Fruit fly (Drosophila melanogaster) whole organism, wandering third instar larva: Measurements from ENCODE around the gene GluRIIA.
A peak's percentile ranks its signal among the peaks of the same experiment; 100 is the strongest.

Source experiments
- Abd-B ChIP-seq: fragments of >200 bp; optimal IDR thresholded peaks from 2 replicates; lab custom pipeline; 2017; ENCODE audit warnings: missing biosample characterization, missing genetic modification characterization
- CG32264 ChIP-seq: fragments of 200-800 bp; sonication (Bioruptor generic); optimal IDR thresholded peaks from 2 replicates; lab custom pipeline; 2016; ENCODE audit warnings: missing biosample characterization, missing genetic modification characterization
- CG9705 ChIP-seq: fragments of 200-800 bp; sonication (Bioruptor generic); optimal IDR thresholded peaks from 2 replicates; lab custom pipeline; 2018; ENCODE audit warnings: missing biosample characterization, mild to moderate bottlenecking, missing genetic modification characterization
- CrebA ChIP-seq: fragments of 200-800 bp; sonication (Bioruptor generic); optimal IDR thresholded peaks from 2 replicates; lab custom pipeline; 2016; ENCODE audit warnings: missing biosample characterization, mild to moderate bottlenecking, missing genetic modification characterization, borderline replicate concordance
- Dfd ChIP-seq: fragments of >200 bp; optimal IDR thresholded peaks from 2 replicates; lab custom pipeline; 2017; ENCODE audit warnings: missing biosample characterization, missing genetic modification characterization
- Dif ChIP-seq: fragments of 200-275, 200-300 bp; sonication (Bioruptor generic); optimal IDR thresholded peaks from 2 replicates; lab custom pipeline; 2018; ENCODE audit warnings: missing biosample characterization, missing genetic modification characterization; ENCODE audit not compliant: partially characterized antibody
- GATAd ChIP-seq: sonication (Bioruptor generic); optimal IDR thresholded peaks from 2 replicates; lab custom pipeline; 2016; ENCODE audit warnings: missing biosample characterization, missing genetic modification characterization
- HLH106 ChIP-seq: fragments of 200-800 bp; optimal IDR thresholded peaks from 3 replicates; lab custom pipeline; 2019; ENCODE audit warnings: missing biosample characterization, mild to moderate bottlenecking, missing genetic modification characterization, moderate library complexity
- Hnf4 ChIP-seq: fragments of 200-800 bp; sonication (Bioruptor generic); optimal IDR thresholded peaks from 2 replicates; lab custom pipeline; 2016; ENCODE audit warnings: missing biosample characterization, mild to moderate bottlenecking, missing genetic modification characterization
- Hr78 ChIP-seq: fragments of >200 bp; optimal IDR thresholded peaks from 2 replicates; lab custom pipeline; 2017; ENCODE audit warnings: missing biosample characterization, missing genetic modification characterization
- Hr83 ChIP-seq: fragments of 200-300 bp; sonication (Bioruptor generic); optimal IDR thresholded peaks from 2 replicates; lab custom pipeline; 2016; ENCODE audit warnings: missing biosample characterization, mild to moderate bottlenecking, missing genetic modification characterization, moderate library complexity; ENCODE audit not compliant: poor library complexity, severe bottlenecking
- Jra ChIP-seq: sonication (Bioruptor generic); optimal IDR thresholded peaks from 2 replicates; lab custom pipeline; 2016; ENCODE audit warnings: missing biosample characterization, missing genetic modification characterization
- Mio ChIP-seq: sonication (Bioruptor generic); optimal IDR thresholded peaks from 2 replicates; lab custom pipeline; 2016; ENCODE audit warnings: missing biosample characterization, missing genetic modification characterization
- Myc ChIP-seq: fragments of >200 bp; optimal IDR thresholded peaks from 2 replicates; lab custom pipeline; 2017
- N ChIP-seq: fragments of >200 bp; optimal IDR thresholded peaks from 2 replicates; lab custom pipeline; 2018; ENCODE audit warnings: missing biosample characterization, missing external identifiers, missing genetic modification characterization
- OdsH ChIP-seq: fragments of 200-800 bp; sonication (Bioruptor generic); optimal IDR thresholded peaks from 2 replicates; lab custom pipeline; 2016; ENCODE audit warnings: missing biosample characterization, mild to moderate bottlenecking, missing genetic modification characterization
- Rel ChIP-seq, 2 experiments: fragments of 200-800 bp; sonication (Bioruptor generic) in 1 of 2; optimal IDR thresholded peaks; 2 replicates in 1 of 2; 3 replicates in 1 of 2; lab custom pipeline; 2016 to 2019; ENCODE audit warnings: mild to moderate bottlenecking in 2 of 2, missing biosample characterization in 2 of 2, missing genetic modification characterization in 2 of 2, moderate library complexity in 1 of 2
- Sp1 ChIP-seq: fragments of 200-800 bp; sonication (Bioruptor generic); optimal IDR thresholded peaks from 3 replicates; lab custom pipeline; 2019; ENCODE audit warnings: missing biosample characterization, mild to moderate bottlenecking, missing genetic modification characterization, moderate library complexity
- Vsx2 ChIP-seq: fragments of 200-300, 225-300 bp; sonication (Bioruptor generic); optimal IDR thresholded peaks from 2 replicates; lab custom pipeline; 2018; ENCODE audit warnings: missing biosample characterization, missing genetic modification characterization; ENCODE audit not compliant: partially characterized antibody
- br ChIP-seq: fragments of 200-800 bp; sonication (Bioruptor generic); optimal IDR thresholded peaks from 2 replicates; lab custom pipeline; 2016; ENCODE audit warnings: missing biosample characterization, missing genetic modification characterization
- brk ChIP-seq: fragments of 200-800 bp; sonication (Bioruptor generic); optimal IDR thresholded peaks from 2 replicates; lab custom pipeline; 2016; ENCODE audit warnings: missing biosample characterization, mild to moderate bottlenecking, missing genetic modification characterization
- dl ChIP-seq, 2 experiments: fragments of 175-275, 200-275 bp in 1 of 2; fragments of 200-275 bp in 1 of 2; sonication (Bioruptor generic); optimal IDR thresholded peaks; lab custom pipeline; 2018; ENCODE audit warnings: mild to moderate bottlenecking in 2 of 2, missing biosample characterization in 2 of 2, missing genetic modification characterization in 2 of 2, moderate library complexity in 2 of 2; ENCODE audit not compliant: partially characterized antibody in 2 of 2, insufficient read depth in 1 of 2
- dmrt93B ChIP-seq: fragments of 200-800 bp; sonication (Bioruptor generic); optimal IDR thresholded peaks from 2 replicates; lab custom pipeline; 2018; ENCODE audit warnings: missing biosample characterization, mild to moderate bottlenecking, missing genetic modification characterization
- dsf ChIP-seq: sonication (Bioruptor generic); optimal IDR thresholded peaks from 2 replicates; lab custom pipeline; 2016; ENCODE audit warnings: missing biosample characterization, missing genetic modification characterization, borderline replicate concordance
- ey ChIP-seq: fragments of 200-800 bp; sonication (Bioruptor generic); optimal IDR thresholded peaks from 2 replicates; lab custom pipeline; 2016; ENCODE audit warnings: missing biosample characterization, missing genetic modification characterization
- foxo ChIP-seq, 2 experiments: fragments of 200-800 bp; sonication (Bioruptor generic); optimal IDR thresholded peaks; 2 replicates in 1 of 2; 3 replicates in 1 of 2; lab custom pipeline; 2016 to 2017; ENCODE audit warnings: missing biosample characterization in 2 of 2, missing genetic modification characterization in 2 of 2
- fru ChIP-seq: fragments of 200-800 bp; sonication (Bioruptor generic); optimal IDR thresholded peaks from 3 replicates; lab custom pipeline; 2016; ENCODE audit warnings: missing biosample characterization, mild to moderate bottlenecking, missing genetic modification characterization
- h ChIP-seq: fragments of 200-800 bp; sonication (Bioruptor generic); optimal IDR thresholded peaks from 3 replicates; lab custom pipeline; 2016; ENCODE audit warnings: missing biosample characterization, mild to moderate bottlenecking, missing genetic modification characterization
- jim ChIP-seq: fragments of 175-275, 200-325 bp; sonication (Bioruptor generic); optimal IDR thresholded peaks from 2 replicates; lab custom pipeline; 2016; ENCODE audit warnings: missing biosample characterization, mild to moderate bottlenecking, missing genetic modification characterization
- lola ChIP-seq: fragments of >200 bp; optimal IDR thresholded peaks from 2 replicates; lab custom pipeline; 2017; ENCODE audit warnings: missing biosample characterization, missing genetic modification characterization
- pan ChIP-seq: fragments of >200 bp; optimal IDR thresholded peaks from 2 replicates; lab custom pipeline; 2017
- psq ChIP-seq: fragments of 200-800 bp; sonication (Bioruptor generic); optimal IDR thresholded peaks from 3 replicates; lab custom pipeline; 2017; ENCODE audit warnings: missing biosample characterization, mild to moderate bottlenecking, missing genetic modification characterization, moderate library complexity
- rgr ChIP-seq: fragments of 200-800 bp; sonication (Bioruptor generic); optimal IDR thresholded peaks from 3 replicates; lab custom pipeline; 2016; ENCODE audit warnings: missing biosample characterization, mild to moderate bottlenecking, missing genetic modification characterization
- sage ChIP-seq: fragments of 200-800 bp; sonication (Bioruptor generic); optimal IDR thresholded peaks from 2 replicates; lab custom pipeline; 2016; ENCODE audit warnings: missing biosample characterization, mild to moderate bottlenecking, missing genetic modification characterization
- sv ChIP-seq: fragments of 200-800 bp; sonication (Bioruptor generic); optimal IDR thresholded peaks from 3 replicates; lab custom pipeline; 2016; ENCODE audit warnings: missing biosample characterization, missing genetic modification characterization
- tai ChIP-seq: sonication (Bioruptor generic); optimal IDR thresholded peaks from 2 replicates; lab custom pipeline; 2016; ENCODE audit warnings: missing biosample characterization, missing genetic modification characterization
- usp ChIP-seq: fragments of >200 bp; optimal IDR thresholded peaks from 2 replicates; lab custom pipeline; 2017; ENCODE audit warnings: missing biosample characterization, missing genetic modification characterization
- woc ChIP-seq: sonication (Bioruptor generic); optimal IDR thresholded peaks from 2 replicates; lab custom pipeline; 2016; ENCODE audit warnings: missing biosample characterization, mild to moderate bottlenecking, missing genetic modification characterization

The GluRIIA gene

dm6 chr2L:5514946-5515345, 39.9 kb upstream of the GluRIIA start:
- TF ChIP-seq CrebA (GFP tag; lab: Kevin White, UChicago) (no peak), rgr (GFP tag; lab: Kevin White, UChicago) (no peak), h (GFP tag; lab: Kevin White, UChicago) (no peak), Myc (lab: Kevin White, UChicago) (no peak), usp (no peak), HLH106 (tag; lab: Kevin White, UChicago) (no peak), psq (no peak), sv (GFP tag; lab: Kevin White, UChicago) (no peak), GATAd (GFP tag; lab: Kevin White, UChicago) (no peak), woc (GFP tag; lab: Kevin White, UChicago) (no peak), jim (GFP tag; lab: Kevin White, UChicago) (no peak)

dm6 chr2L:5517393-5517792, 37.5 kb upstream of the GluRIIA start, which contains the start of gene CG14020:
TSS of gene CG14020 (plus strand) at chr2L:5517737.
- TF ChIP-seq pan (lab: Kevin White, UChicago) (no peak), CG32264 (no peak), sv (GFP tag; lab: Kevin White, UChicago) (no peak), Hr83 (no peak), fru (GFP tag; lab: Kevin White, UChicago) (no peak), rgr (GFP tag; lab: Kevin White, UChicago) (no peak), OdsH (GFP tag; lab: Kevin White, UChicago) (no peak), Hr78 (no peak), Dfd (GFP tag; lab: Kevin White, UChicago) (no peak)

DNA sequence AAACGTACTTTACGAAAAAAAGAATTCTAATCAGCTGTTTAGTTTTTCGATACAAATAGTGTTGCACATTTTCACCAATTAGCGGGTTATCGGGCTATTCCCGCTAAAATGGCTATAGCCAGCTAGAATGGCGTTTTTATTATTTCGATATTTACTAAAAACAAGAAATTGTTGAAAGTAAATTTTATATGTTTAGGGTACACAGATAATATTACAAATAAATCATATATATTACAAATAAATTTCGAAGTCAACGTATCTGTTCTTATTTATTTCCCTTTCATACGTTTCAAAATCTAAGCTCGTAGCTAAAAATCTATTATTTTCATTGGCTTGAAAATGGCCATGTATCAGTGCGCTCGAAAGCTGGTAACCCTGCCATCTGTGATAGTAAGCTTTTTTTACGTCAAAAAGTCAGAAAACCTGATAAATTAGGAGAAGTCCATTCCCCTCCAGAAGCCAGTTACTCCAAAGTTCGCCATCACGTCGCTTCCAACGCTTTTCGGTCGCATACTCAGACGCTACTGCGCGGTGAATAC, 35.0 kb upstream of the GluRIIA start, which contains the start of the genes CG7382 and cl:
Gene CG7382, minus strand, starts transcription at position 51 of the 539 bp plus-strand sequence.
Gene cl, plus strand, starts transcription at position 290 of the 539 bp plus-strand sequence.
- no peak for TF ChIP-seq sv (GFP tag; lab: Kevin White, UChicago)
- TF ChIP-seq jim (GFP tag; lab: Kevin White, UChicago): no peak
- no peak for TF ChIP-seq usp
- no peak for TF ChIP-seq Jra
- TF ChIP-seq psq: peak; percentile 19
- no peak for TF ChIP-seq Mio (GFP tag; lab: Kevin White, UChicago)
- peak; percentile 50 for TF ChIP-seq h (GFP tag; lab: Kevin White, UChicago)
- no peak for TF ChIP-seq dl (GFP tag; optimal IDR thresholded peaks at IDR 0.05; lab: Kevin White, UChicago; ENCODE audit: insufficient read depth in 1 of 2, partially characterized antibody in 2 of 2)
- no peak for TF ChIP-seq GATAd (GFP tag; lab: Kevin White, UChicago)
- no peak for TF ChIP-seq Dif (GFP tag; lab: Kevin White, UChicago)
- TF ChIP-seq Abd-B (GFP tag; lab: Kevin White, UChicago): no peak
- TF ChIP-seq woc (GFP tag; lab: Kevin White, UChicago): no peak
- TF ChIP-seq Vsx2: no peak
- no peak for TF ChIP-seq CrebA (GFP tag; lab: Kevin White, UChicago)
- peak; percentile 5 for TF ChIP-seq OdsH (GFP tag; lab: Kevin White, UChicago)
- TF ChIP-seq N (GFP tag; lab: Kevin White, UChicago): no peak
- TF ChIP-seq pan (lab: Kevin White, UChicago): no peak
- TF ChIP-seq foxo (GFP tag; optimal IDR thresholded peaks at IDR 0.05; lab: Kevin White, UChicago): peak in 1 of 2 experiments; percentile 64
- peak; percentile 71 for TF ChIP-seq HLH106 (tag; lab: Kevin White, UChicago)
- peak; percentile 20 for TF ChIP-seq CG9705 (GFP tag; lab: Kevin White, UChicago)
- peak; percentile 12 for TF ChIP-seq fru (GFP tag; lab: Kevin White, UChicago)
- TF ChIP-seq Sp1: peak; percentile 30
- no peak for TF ChIP-seq lola (GFP tag; lab: Kevin White, UChicago)
- no peak for TF ChIP-seq Hr83
- no peak for TF ChIP-seq ey (GFP tag; lab: Kevin White, UChicago)
- TF ChIP-seq rgr (GFP tag; lab: Kevin White, UChicago): peak; percentile 12
- TF ChIP-seq Dfd (GFP tag; lab: Kevin White, UChicago): no peak
- no peak for TF ChIP-seq CG32264
- TF ChIP-seq sage (GFP tag; lab: Kevin White, UChicago): no peak
- TF ChIP-seq brk (GFP tag; lab: Kevin White, UChicago): no peak
- TF ChIP-seq dmrt93B (GFP tag; lab: Kevin White, UChicago): peak; percentile 44
- TF ChIP-seq br (GFP tag; lab: Kevin White, UChicago): no peak
- TF ChIP-seq tai: no peak
- no peak for TF ChIP-seq dsf (GFP tag; lab: Kevin White, UChicago)
- no peak for TF ChIP-seq Hnf4
- TF ChIP-seq Rel (GFP tag; optimal IDR thresholded peaks at IDR 0.05; lab: Kevin White, UChicago): no peak
- peak; percentile 56 for TF ChIP-seq Rel (tag; optimal IDR thresholded peaks at IDR 0.05; lab: Kevin White, UChicago)
- peak; percentile 99 for TF ChIP-seq Myc (lab: Kevin White, UChicago)
- TF ChIP-seq Hr78: no peak
